Fruit fly (Drosophila melanogaster): ENCODE data around the gene CG10068.

DNA sequence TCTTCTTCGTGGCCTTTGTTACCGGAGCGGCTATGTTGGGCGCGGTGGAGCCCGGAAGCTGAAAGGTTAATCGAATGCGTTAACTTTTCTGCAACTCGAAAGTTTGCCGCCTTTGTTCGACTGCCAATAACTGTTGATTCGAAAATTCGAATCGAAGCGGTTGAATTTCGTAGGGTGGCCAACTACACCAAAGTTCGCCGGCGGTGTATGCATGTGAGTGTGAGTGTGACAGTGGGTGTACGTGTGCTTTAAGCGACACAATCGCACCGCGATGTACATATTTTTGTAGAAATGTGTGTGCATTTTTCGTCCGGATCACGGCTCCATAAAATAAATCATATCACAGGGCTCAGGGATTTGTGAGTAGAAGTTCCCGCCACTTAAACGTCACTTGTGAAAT lies 42.4 kb downstream of the CG10068 start:
- TF ChIP-seq CG15710 (tag; optimal IDR thresholded peaks at IDR 0.05): no peak
- TF ChIP-seq Snoo (tag; optimal IDR thresholded peaks at IDR 0.05): no peak
- no peak for TF ChIP-seq CG34367 (tag; optimal IDR thresholded peaks at IDR 0.05)
- TF ChIP-seq gl (tag; optimal IDR thresholded peaks at IDR 0.05): no peak
- no peak for TF ChIP-seq EcR (GFP tag; optimal IDR thresholded peaks at IDR 0.05)
- TF ChIP-seq Pif1A (GFP tag; optimal IDR thresholded peaks at IDR 0.05): no peak
- TF ChIP-seq CG8159 (tag; optimal IDR thresholded peaks at IDR 0.05): no peak
- no peak for TF ChIP-seq rn (GFP tag; IDR thresholded peaks at IDR 0.05)
- TF ChIP-seq D1 (tag; optimal IDR thresholded peaks at IDR 0.05): no peak
- no peak for TF ChIP-seq Ets98B (GFP tag; IDR thresholded peaks at IDR 0.05)
- TF ChIP-seq CG32121 (GFP tag; IDR thresholded peaks at IDR 0.05): no peak
- TF ChIP-seq CG17806 (tag; optimal IDR thresholded peaks at IDR 0.05): no peak
- TF ChIP-seq CG12605 (GFP tag; IDR thresholded peaks at IDR 0.05): no peak
- TF ChIP-seq fd96Ca (GFP tag; IDR thresholded peaks at IDR 0.05): no peak
